Worm (Caenorhabditis elegans) whole organism, L1 larva: Measurements from ENCODE around the gene C08F8.15.

Source experiments
- C04F5.9 ChIP-seq: sonication (generic microtip); optimal IDR thresholded peaks from 2 replicates; lab custom pipeline; 2016; ENCODE audit warnings: missing genetic modification characterization, missing compliant biosample characterization
- C16A3.4 ChIP-seq: fragments of 150-350 bp; optimal IDR thresholded peaks from 2 replicates; lab custom pipeline; 2014; ENCODE audit warnings: missing biosample characterization, missing genetic modification characterization
- C34B4.2 ChIP-seq: sonication (generic microtip); optimal IDR thresholded peaks from 2 replicates; lab custom pipeline; 2017; ENCODE audit warnings: mild to moderate bottlenecking, missing genetic modification characterization, missing compliant biosample characterization
- F16B12.6 ChIP-seq: fragments of 150-350 bp; optimal IDR thresholded peaks from 2 replicates; lab custom pipeline; 2014; ENCODE audit warnings: missing biosample characterization, missing genetic modification characterization
- Y116A8C.19 ChIP-seq: sonication (generic microtip); optimal IDR thresholded peaks from 2 replicates; lab custom pipeline; 2016; ENCODE audit warnings: missing compliant biosample characterization, missing genetic modification characterization, borderline replicate concordance
- ceh-63 ChIP-seq: fragments of 200-800 bp; sonication (Bioruptor generic); optimal IDR thresholded peaks from 2 replicates; lab custom pipeline; 2018; ENCODE audit warnings: mild to moderate bottlenecking, missing genetic modification characterization, missing compliant biosample characterization
- ceh-8 ChIP-seq: fragments of 200-800 bp; sonication (Bioruptor generic); optimal IDR thresholded peaks from 2 replicates; lab custom pipeline; 2018; ENCODE audit warnings: mild to moderate bottlenecking, missing genetic modification characterization, moderate library complexity, missing compliant biosample characterization
- ceh-82 ChIP-seq, 3 experiments: fragments of 150-350 bp in 1 of 3; sonication (generic microtip) in 2 of 3; optimal IDR thresholded peaks; 2 replicates each; lab custom pipeline; 2014 to 2017; ENCODE audit warnings: missing biosample characterization in 3 of 3, missing genetic modification characterization in 3 of 3
- ceh-88 ChIP-seq: fragments of 200-800 bp; sonication (Bioruptor generic); IDR thresholded peaks from 2 replicates; pipeline ENCODE4 v1.3.6; 2022; ENCODE audit warnings: missing genetic modification characterization, missing compliant biosample characterization
- dpl-1 ChIP-seq, 3 experiments: fragments of 150-350 bp in 2 of 3; sonication (generic microtip) in 1 of 3; optimal IDR thresholded peaks; 2 replicates each; lab custom pipeline; 2014 to 2017; ENCODE audit warnings: missing biosample characterization in 3 of 3, missing genetic modification characterization in 3 of 3, missing genetic modification reagents in 3 of 3
- efl-1 ChIP-seq, 4 experiments: fragments of 150-350 bp; optimal IDR thresholded peaks in 3 of 4; peaks in 1 of 4; 1 replicate in 1 of 4; 2 replicates in 3 of 4; lab custom pipeline; 2014; ENCODE audit warnings: missing biosample characterization in 2 of 4, missing genetic modification characterization in 2 of 4, missing genetic modification reagents in 2 of 4
- egl-13 ChIP-seq: sonication (generic microtip); optimal IDR thresholded peaks from 2 replicates; lab custom pipeline; 2016; ENCODE audit warnings: missing genotype, missing genetic modification reagents, missing genetic modification characterization, missing compliant biosample characterization
- egl-27 ChIP-seq, 2 experiments: fragments of 150-350 bp in 1 of 2; sonication (generic microtip); optimal IDR thresholded peaks; 3 replicates each; lab custom pipeline; 2017 to 2018; ENCODE audit warnings: missing biosample characterization in 2 of 2, missing genetic modification characterization in 2 of 2, missing genetic modification reagents in 2 of 2
- elt-2 ChIP-seq: sonication (generic microtip); optimal IDR thresholded peaks from 2 replicates; lab custom pipeline; 2016; ENCODE audit warnings: missing genetic modification characterization, mild to moderate bottlenecking, inconsistent platforms, missing compliant biosample characterization, missing genetic modification reagents
- fkh-4 ChIP-seq: sonication (generic microtip); optimal IDR thresholded peaks from 2 replicates; lab custom pipeline; 2016; ENCODE audit warnings: missing compliant biosample characterization, missing genetic modification characterization, borderline replicate concordance
- fkh-8 ChIP-seq: sonication (generic microtip); optimal IDR thresholded peaks from 2 replicates; lab custom pipeline; 2016; ENCODE audit warnings: mild to moderate bottlenecking, missing genetic modification characterization, missing compliant biosample characterization
- fos-1 ChIP-seq: fragments of 150-350 bp; optimal IDR thresholded peaks from 2 replicates; lab custom pipeline; 2014; ENCODE audit warnings: missing biosample characterization, missing genetic modification characterization
- hpl-2 ChIP-seq: fragments of 150-350 bp; optimal IDR thresholded peaks from 2 replicates; lab custom pipeline; 2014; ENCODE audit warnings: missing biosample characterization, missing genetic modification reagents, missing genetic modification characterization
- irx-1 ChIP-seq: sonication (generic microtip); optimal IDR thresholded peaks from 2 replicates; lab custom pipeline; 2016; ENCODE audit warnings: missing genetic modification characterization, missing compliant biosample characterization
- isw-1 ChIP-seq: fragments of 200-800 bp; sonication (Bioruptor generic); IDR thresholded peaks from 2 replicates; pipeline ENCODE4 v1.3.6; 2022; ENCODE audit warnings: missing genetic modification characterization, missing compliant biosample characterization
- jun-1 ChIP-seq: fragments of 150-350 bp; optimal IDR thresholded peaks from 2 replicates; lab custom pipeline; 2014; ENCODE audit warnings: missing biosample characterization, missing genetic modification reagents, missing genetic modification characterization
- lin-13 ChIP-seq: fragments of 150-350 bp; optimal IDR thresholded peaks from 2 replicates; lab custom pipeline; 2014; ENCODE audit warnings: missing biosample characterization, missing genetic modification reagents, missing genetic modification characterization
- lin-14 ChIP-seq: fragments of 200-800 bp; sonication (Bioruptor generic); optimal IDR thresholded peaks from 2 replicates; lab custom pipeline; 2018; ENCODE audit warnings: mild to moderate bottlenecking, missing genetic modification characterization, moderate library complexity, missing compliant biosample characterization
- lin-15B ChIP-seq: fragments of 150-350 bp; sonication (generic microtip); optimal IDR thresholded peaks from 3 replicates; lab custom pipeline; 2014; ENCODE audit warnings: missing biosample characterization, missing genetic modification characterization
- lin-39 ChIP-seq: fragments of 150-350 bp; optimal IDR thresholded peaks from 2 replicates; lab custom pipeline; 2014; ENCODE audit warnings: missing biosample characterization, missing genetic modification reagents, missing genetic modification characterization
- lsy-2 ChIP-seq, 2 experiments: fragments of 150-350 bp; optimal IDR thresholded peaks; 2 replicates each; lab custom pipeline; 2014; ENCODE audit warnings: missing biosample characterization in 2 of 2, missing genetic modification characterization in 2 of 2
- mab-9 ChIP-seq: fragments of 200-800 bp; sonication (Bioruptor generic); IDR thresholded peaks from 2 replicates; pipeline ENCODE4 v1.3.6; 2022; ENCODE audit warnings: missing genetic modification reagents, missing genetic modification characterization, missing compliant biosample characterization
- mdl-1 ChIP-seq, 2 experiments: fragments of 150-350 bp; optimal IDR thresholded peaks; 2 replicates each; lab custom pipeline; 2014 to 2017; ENCODE audit warnings: missing biosample characterization in 2 of 2, missing genetic modification characterization in 2 of 2, inconsistent platforms in 1 of 2
- mep-1 ChIP-seq: fragments of 150-350 bp; optimal IDR thresholded peaks from 2 replicates; lab custom pipeline; 2014; ENCODE audit warnings: missing biosample characterization, missing genetic modification characterization
- nhr-19 ChIP-seq: fragments of 200-800 bp; sonication (Bioruptor generic); conservative IDR thresholded peaks from 2 replicates; pipeline ENCODE4 v1.3.6; 2022; ENCODE audit warnings: missing genetic modification characterization, missing compliant biosample characterization
- nhr-20 ChIP-seq: sonication (generic microtip); optimal IDR thresholded peaks from 2 replicates; lab custom pipeline; 2016; ENCODE audit warnings: mild to moderate bottlenecking, missing genetic modification characterization, missing compliant biosample characterization
- nhr-237 ChIP-seq: fragments of 150-350 bp; optimal IDR thresholded peaks from 2 replicates; lab custom pipeline; 2014; ENCODE audit warnings: missing biosample characterization, missing genetic modification characterization
- nhr-28 ChIP-seq: fragments of 150-350 bp; optimal IDR thresholded peaks from 2 replicates; lab custom pipeline; 2014; ENCODE audit warnings: missing biosample characterization, missing genetic modification characterization
- nhr-47 ChIP-seq: sonication (generic microtip); optimal IDR thresholded peaks from 2 replicates; lab custom pipeline; 2016; ENCODE audit warnings: mild to moderate bottlenecking, missing genetic modification characterization, moderate library complexity, missing compliant biosample characterization
- nhr-71 ChIP-seq: sonication (generic microtip); optimal IDR thresholded peaks from 2 replicates; lab custom pipeline; 2016; ENCODE audit warnings: mild to moderate bottlenecking, missing genetic modification characterization, moderate library complexity, missing compliant biosample characterization
- nhr-76 ChIP-seq: sonication (generic microtip); optimal IDR thresholded peaks from 2 replicates; lab custom pipeline; 2017; ENCODE audit warnings: missing biosample characterization, missing genetic modification characterization
- nhr-84 ChIP-seq: sonication (generic microtip); optimal IDR thresholded peaks from 2 replicates; lab custom pipeline; 2017; ENCODE audit warnings: missing biosample characterization, missing genetic modification characterization
- nhr-85 ChIP-seq: sonication (generic microtip); peaks from one replicate; lab custom pipeline; 2016; ENCODE audit warnings: missing genetic modification characterization, inconsistent platforms, missing compliant biosample characterization
- pag-3 ChIP-seq: sonication (generic microtip); optimal IDR thresholded peaks from 2 replicates; lab custom pipeline; 2017; ENCODE audit warnings: missing genetic modification characterization, mild to moderate bottlenecking, missing compliant biosample characterization, antibody characterized with exemption, borderline replicate concordance; ENCODE audit not compliant: insufficient read depth
- pax-3 ChIP-seq: fragments of 200-800 bp; sonication (Bioruptor generic); optimal IDR thresholded peaks from 2 replicates; lab custom pipeline; 2018; ENCODE audit warnings: mild to moderate bottlenecking, missing genetic modification characterization, moderate library complexity, missing compliant biosample characterization
- rnt-1 ChIP-seq: sonication (generic microtip); optimal IDR thresholded peaks from 2 replicates; lab custom pipeline; 2016; ENCODE audit warnings: mild to moderate bottlenecking, missing genetic modification characterization, moderate library complexity, missing compliant biosample characterization
- skn-1 ChIP-seq: fragments of 150-350 bp; optimal IDR thresholded peaks from 2 replicates; lab custom pipeline; 2014; ENCODE audit warnings: missing biosample characterization, missing genetic modification characterization
- snpc-4 ChIP-seq: fragments of 150-350 bp; optimal IDR thresholded peaks from 2 replicates; lab custom pipeline; 2014; ENCODE audit warnings: missing biosample characterization, missing genetic modification characterization
- tlp-1 ChIP-seq: fragments of 150-350 bp; optimal IDR thresholded peaks from 2 replicates; lab custom pipeline; 2014; ENCODE audit warnings: missing biosample characterization, missing genetic modification characterization
- unc-130 ChIP-seq: fragments of 150-350 bp; optimal IDR thresholded peaks from 2 replicates; lab custom pipeline; 2017; ENCODE audit warnings: missing biosample characterization, missing genetic modification characterization, inconsistent platforms
- vab-15 ChIP-seq: sonication (generic microtip); optimal IDR thresholded peaks from 2 replicates; lab custom pipeline; 2017; ENCODE audit warnings: missing genotype, mild to moderate bottlenecking, missing genetic modification characterization, missing compliant biosample characterization
- zip-4 ChIP-seq: fragments of 200-800 bp; sonication (Bioruptor generic); optimal IDR thresholded peaks from 2 replicates; lab custom pipeline; 2018; ENCODE audit warnings: mild to moderate bottlenecking, missing genetic modification characterization, moderate library complexity, missing compliant biosample characterization
- ztf-11 ChIP-seq, 2 experiments: sonication (generic microtip); optimal IDR thresholded peaks; 2 replicates each; lab custom pipeline; 2016 to 2017; ENCODE audit warnings: missing genetic modification characterization in 2 of 2, missing biosample characterization in 1 of 2, missing compliant biosample characterization in 1 of 2
- ztf-4 ChIP-seq: fragments of 150-350 bp; optimal IDR thresholded peaks from 2 replicates; lab custom pipeline; 2014; ENCODE audit warnings: missing biosample characterization, missing genetic modification characterization

Gene C08F8.15

ce11 chrIV:11111898-11112297 is 48.7 kb downstream of the C08F8.15 start (continued):
- no peak for TF ChIP-seq snpc-4
- no peak for TF ChIP-seq fos-1 (tag; lab: Kevin White, UChicago)
- no peak for TF ChIP-seq lin-13 (GFP tag; lab: Kevin White, UChicago)
- TF ChIP-seq rnt-1 (tag; lab: Kevin White, UChicago) = peak; percentile 62
- TF ChIP-seq lin-15B (tag; lab: Kevin White, UChicago) = no peak
- no peak for TF ChIP-seq tlp-1 (tag; lab: Kevin White, UChicago)
- TF ChIP-seq ceh-63 (GFP tag; lab: Kevin White, UChicago) = no peak
- no peak for TF ChIP-seq ceh-88 (GFP tag; lab: Robert Waterston, UW)
- no peak for TF ChIP-seq pax-3 (tag; lab: Kevin White, UChicago)
- TF ChIP-seq nhr-76 = no peak
- no peak for TF ChIP-seq nhr-28 (tag; lab: Kevin White, UChicago)
- no peak for TF ChIP-seq nhr-85 (tag; lab: Kevin White, UChicago)
- TF ChIP-seq ztf-11 (tag; optimal IDR thresholded peaks at IDR 0.05; lab: Kevin White, UChicago) = no peak
- no peak for TF ChIP-seq ztf-4
- no peak for TF ChIP-seq ceh-82 (tag; optimal IDR thresholded peaks at IDR 0.05; lab: Kevin White, UChicago)
- TF ChIP-seq mep-1 (tag; lab: Kevin White, UChicago) = no peak
- TF ChIP-seq lin-14 (GFP tag; lab: Kevin White, UChicago) = peak; percentile 46
- TF ChIP-seq isw-1 (GFP tag; lab: Robert Waterston, UW) = no peak
- no peak for TF ChIP-seq nhr-20 (tag; lab: Kevin White, UChicago)
- no peak for TF ChIP-seq F16B12.6 (tag; lab: Kevin White, UChicago)
- no peak for TF ChIP-seq nhr-84 (tag; lab: Kevin White, UChicago)

ce11 chrIV:11110995-11111619 is 49.5 kb downstream of the C08F8.15 start, which contains the start of gene rps-5:
Gene rps-5 (minus strand): TSS chrIV:11111045.
- TF ChIP-seq egl-13 (tag; lab: Kevin White, UChicago) (no peak), elt-2 (tag; lab: Kevin White, UChicago) (peak; percentile 12), nhr-237 (tag; lab: Kevin White, UChicago) (no peak), pax-3 (tag; lab: Kevin White, UChicago) (no peak), ceh-82 (tag; optimal IDR thresholded peaks at IDR 0.05; lab: Kevin White, UChicago) (peak; percentile 44 to 71 (median 59)), dpl-1 (GFP tag; optimal IDR thresholded peaks at IDR 0.05; lab: Kevin White, UChicago) (peak; percentile 78 to 85 (median 84)), C16A3.4 (tag; lab: Kevin White, UChicago) (peak; percentile 68), Y116A8C.19 (no peak), ceh-8 (GFP tag; lab: Kevin White, UChicago) (no peak), nhr-47 (tag; lab: Kevin White, UChicago) (peak; percentile 70), hpl-2 (no peak), C04F5.9 (tag; lab: Kevin White, UChicago) (no peak), mab-9 (GFP tag; lab: Robert Waterston, UW) (no peak), vab-15 (tag; lab: Kevin White, UChicago) (no peak), jun-1 (tag; lab: Kevin White, UChicago) (peak; percentile 43), lsy-2 (tag; optimal IDR thresholded peaks at IDR 0.05; lab: Kevin White, UChicago) (peak; percentile 80 to 92), nhr-20 (tag; lab: Kevin White, UChicago) (peak; percentile 59), mdl-1 (tag; optimal IDR thresholded peaks at IDR 0.05; lab: Kevin White, UChicago) (peak in 1 of 2 experiments; percentile 50), F16B12.6 (tag; lab: Kevin White, UChicago) (no peak), C34B4.2 (tag; lab: Kevin White, UChicago) (no peak), fkh-4 (tag; lab: Kevin White, UChicago) (no peak), snpc-4 (peak; percentile 35), nhr-19 (GFP tag; lab: Robert Waterston, UW) (peak; percentile 66), efl-1 (optimal IDR thresholded peaks at IDR 0.05; lab: Kevin White, UChicago) (peak; percentile 79 to 89), efl-1 (GFP tag; optimal IDR thresholded peaks at IDR 0.05 in 1 of 2; lab: Kevin White, UChicago) (peak; percentile 84 to 99), irx-1 (tag; lab: Kevin White, UChicago) (peak; percentile 20), fkh-8 (tag; lab: Kevin White, UChicago) (peak; percentile 21), skn-1 (peak; percentile 44), lin-39 (no peak), nhr-76 (no peak), pag-3 (tag; lab: Kevin White, UChicago) (no peak), nhr-71 (tag; lab: Kevin White, UChicago) (peak; percentile 80), lin-13 (GFP tag; lab: Kevin White, UChicago) (peak; percentile 3), egl-27 (tag; optimal IDR thresholded peaks at IDR 0.05; lab: Kevin White, UChicago) (no peak), unc-130 (peak; percentile 34), zip-4 (GFP tag; lab: Kevin White, UChicago) (no peak)
